Fruit fly (Drosophila melanogaster) whole organism, embryonic: Measurements from ENCODE around the gene CG8892.

Source experiments
- Blimp-1 ChIP-seq: fragments of 200-800 bp; sonication (Bioruptor generic); optimal IDR thresholded peaks from 3 replicates; lab custom pipeline; 2018; ENCODE audit warnings: missing biosample characterization, missing genetic modification characterization, mild to moderate bottlenecking, moderate library complexity, missing genetic modification reagents
- CG10274 ChIP-seq: fragments of 200-800 bp; sonication (Bioruptor generic); optimal IDR thresholded peaks from 3 replicates; lab custom pipeline; 2017; ENCODE audit warnings: missing biosample characterization, mild to moderate bottlenecking, missing genetic modification characterization
- CG10431 ChIP-seq: fragments of 200-800 bp; sonication (Bioruptor generic); optimal IDR thresholded peaks from 3 replicates; lab custom pipeline; 2018; ENCODE audit warnings: missing biosample characterization, mild to moderate bottlenecking, missing genetic modification characterization
- CG11456 ChIP-seq: fragments of 200-800 bp; sonication (Bioruptor generic); IDR thresholded peaks from 3 replicates; pipeline ENCODE4 v1.3.6; 2022; ENCODE audit warnings: missing biosample characterization, missing genetic modification characterization
- CG11723 ChIP-seq: fragments of 200-800 bp; sonication (Bioruptor generic); optimal IDR thresholded peaks from 2 replicates; lab custom pipeline; 2017; ENCODE audit warnings: missing biosample characterization, mild to moderate bottlenecking, missing genetic modification characterization
- CG13424 ChIP-seq: fragments of 200-800 bp; sonication (Bioruptor generic); optimal IDR thresholded peaks from 2 replicates; lab custom pipeline; 2019; ENCODE audit warnings: missing biosample characterization, mild to moderate bottlenecking, missing genetic modification characterization, moderate library complexity
- CG14667 ChIP-seq: fragments of 200-800 bp; sonication (Bioruptor generic); IDR thresholded peaks from 2 replicates; pipeline ENCODE4 v1.3.6; 2022; ENCODE audit warnings: missing biosample characterization, missing genetic modification characterization
- CG17802 ChIP-seq: fragments of 200-800 bp; sonication (Bioruptor generic); optimal IDR thresholded peaks from 2 replicates; lab custom pipeline; 2018; ENCODE audit warnings: missing biosample characterization, mild to moderate bottlenecking, missing genetic modification characterization, moderate library complexity
- CG18764 ChIP-seq: fragments of 200-800 bp; sonication (Bioruptor generic); optimal IDR thresholded peaks from 3 replicates; lab custom pipeline; 2016; ENCODE audit warnings: missing biosample characterization, missing genetic modification characterization
- CG2199 ChIP-seq: fragments of 200-800 bp; sonication (Bioruptor generic); IDR thresholded peaks from 3 replicates; pipeline ENCODE4 v1.3.6; 2022; ENCODE audit warnings: missing biosample characterization, missing genetic modification characterization
- CG31224 ChIP-seq: fragments of 200-800 bp; sonication (Bioruptor generic); IDR thresholded peaks from 2 replicates; pipeline ENCODE4 v1.3.6; 2022; ENCODE audit warnings: missing biosample characterization, missing genetic modification characterization
- CG31388 ChIP-seq: fragments of 200-800 bp; sonication (Bioruptor generic); optimal IDR thresholded peaks from 2 replicates; lab custom pipeline; 2016; ENCODE audit warnings: missing biosample characterization, missing genetic modification characterization
- CG42726 ChIP-seq: fragments of 200-800 bp; sonication (Bioruptor generic); IDR thresholded peaks from 2 replicates; pipeline ENCODE4 v1.3.6; 2022; ENCODE audit warnings: missing biosample characterization, missing genetic modification characterization; ENCODE audit not compliant: partially characterized antibody
- CG4424 ChIP-seq: fragments of 200-800 bp; sonication (Bioruptor generic); optimal IDR thresholded peaks from 3 replicates; lab custom pipeline; 2016; ENCODE audit warnings: missing biosample characterization, missing genetic modification characterization
- CG4854 ChIP-seq: fragments of 200-800 bp; sonication (Bioruptor generic); optimal IDR thresholded peaks from 2 replicates; lab custom pipeline; 2016; ENCODE audit warnings: missing biosample characterization, missing genetic modification characterization, inconsistent platforms
- CG6813 ChIP-seq: fragments of 200-800 bp; sonication (Bioruptor generic); optimal IDR thresholded peaks from 2 replicates; lab custom pipeline; 2017; ENCODE audit warnings: missing biosample characterization, missing genetic modification characterization, mild to moderate bottlenecking, moderate library complexity, missing genetic modification reagents
- CG8765 ChIP-seq: fragments of 200-800 bp; sonication (Bioruptor generic); IDR thresholded peaks from 2 replicates; pipeline ENCODE4 v1.3.6; 2022; ENCODE audit warnings: missing biosample characterization, missing genetic modification characterization
- CG9437 ChIP-seq: fragments of 200-800 bp; sonication (Bioruptor generic); optimal IDR thresholded peaks from 2 replicates; lab custom pipeline; 2018; ENCODE audit warnings: missing biosample characterization, mild to moderate bottlenecking, missing genetic modification characterization
- CG9609 ChIP-seq: fragments of 200-800 bp; sonication (Bioruptor generic); optimal IDR thresholded peaks from 3 replicates; lab custom pipeline; 2016; ENCODE audit warnings: missing biosample characterization, missing genetic modification characterization
- CG9797 ChIP-seq: fragments of 200-800 bp; sonication (Bioruptor generic); optimal IDR thresholded peaks from 3 replicates; lab custom pipeline; 2018; ENCODE audit warnings: missing biosample characterization, mild to moderate bottlenecking, missing genetic modification characterization
- Dip2 ChIP-seq: fragments of 200-800 bp; sonication (Bioruptor generic); IDR thresholded peaks from 2 replicates; pipeline ENCODE4 v1.3.6; 2022; ENCODE audit warnings: missing biosample characterization, missing genetic modification characterization
- E2f2 ChIP-seq: fragments of 200-800 bp; sonication (Bioruptor generic); IDR thresholded peaks from 2 replicates; pipeline ENCODE4 v1.3.6; 2022; ENCODE audit warnings: missing biosample characterization, missing genetic modification characterization
- Fer3 ChIP-seq: fragments of 200-800 bp; sonication (Bioruptor generic); optimal IDR thresholded peaks from 2 replicates; lab custom pipeline; 2018; ENCODE audit warnings: missing biosample characterization, mild to moderate bottlenecking, missing genetic modification characterization, moderate library complexity
- Hand ChIP-seq: fragments of 200-800 bp; sonication (Bioruptor generic); optimal IDR thresholded peaks from 2 replicates; lab custom pipeline; 2017; ENCODE audit warnings: mild to moderate bottlenecking, missing biosample characterization, missing genetic modification reagents, missing genetic modification characterization
- Hr51 ChIP-seq, 2 experiments: fragments of 200-800 bp; sonication (Bioruptor generic); optimal IDR thresholded peaks; 2 replicates in 1 of 2; 3 replicates in 1 of 2; lab custom pipeline; 2016 to 2018; ENCODE audit warnings: missing biosample characterization in 2 of 2, missing genetic modification characterization in 2 of 2, mild to moderate bottlenecking in 1 of 2, moderate library complexity in 1 of 2
- MBD-R2 ChIP-seq: fragments of 200-800 bp; sonication (Bioruptor generic); IDR thresholded peaks from 2 replicates; pipeline ENCODE4 v1.3.6; 2022; ENCODE audit warnings: missing biosample characterization, missing genetic modification characterization
- Max ChIP-seq: fragments of 200-800 bp; sonication (Bioruptor generic); optimal IDR thresholded peaks from 2 replicates; lab custom pipeline; 2016; ENCODE audit warnings: missing biosample characterization, mild to moderate bottlenecking, missing genetic modification characterization
- Nf-YC ChIP-seq: fragments of 200-800 bp; optimal IDR thresholded peaks from 3 replicates; lab custom pipeline; 2019; ENCODE audit warnings: missing biosample characterization, mild to moderate bottlenecking, missing genetic modification characterization, moderate library complexity
- PHDP ChIP-seq: fragments of 200-800 bp; sonication (Bioruptor generic); optimal IDR thresholded peaks from 3 replicates; lab custom pipeline; 2018; ENCODE audit warnings: missing biosample characterization, mild to moderate bottlenecking, missing genetic modification characterization, moderate library complexity
- Side ChIP-seq: fragments of 200-800 bp; sonication (Bioruptor generic); optimal IDR thresholded peaks from 2 replicates; lab custom pipeline; 2016; ENCODE audit warnings: missing biosample characterization, missing genetic modification characterization
- Sry-δ ChIP-seq: fragments of 200-800 bp; sonication (Bioruptor generic); optimal IDR thresholded peaks from 2 replicates; lab custom pipeline; 2016; ENCODE audit warnings: missing biosample characterization, missing genetic modification characterization
- Stat92E ChIP-seq, 3 experiments: fragments of >200 bp in 2 of 3; fragments of 200-800 bp in 1 of 3; sonication (Bioruptor generic) in 1 of 3; optimal IDR thresholded peaks; 2 replicates each; lab custom pipeline; 2017 to 2019; ENCODE audit warnings: missing biosample characterization in 3 of 3, missing genetic modification characterization in 3 of 3, mild to moderate bottlenecking in 1 of 3, moderate library complexity in 1 of 3
- Taf1 ChIP-seq: fragments of 200-800 bp; sonication (Bioruptor generic); IDR thresholded peaks from 2 replicates; pipeline ENCODE4 v1.3.6; 2022; ENCODE audit warnings: missing biosample characterization, missing genetic modification characterization
- YL-1 ChIP-seq: fragments of 200-800 bp; sonication (Bioruptor generic); optimal IDR thresholded peaks from 3 replicates; lab custom pipeline; 2017; ENCODE audit warnings: missing biosample characterization, mild to moderate bottlenecking, missing genetic modification characterization
- cg ChIP-seq: fragments of 200-800 bp; sonication (Bioruptor generic); optimal IDR thresholded peaks from 3 replicates; lab custom pipeline; 2019; ENCODE audit warnings: missing biosample characterization, mild to moderate bottlenecking, missing genetic modification characterization, moderate library complexity
- dan ChIP-seq: fragments of 200-800 bp; sonication (Bioruptor generic); IDR thresholded peaks from 2 replicates; pipeline ENCODE4 v1.3.6; 2022; ENCODE audit warnings: missing biosample characterization, missing genetic modification characterization
- dmrt99B ChIP-seq: fragments of 200-800 bp; sonication (Bioruptor generic); optimal IDR thresholded peaks from 2 replicates; lab custom pipeline; 2018; ENCODE audit warnings: missing biosample characterization, mild to moderate bottlenecking, missing genetic modification characterization, moderate library complexity
- grau ChIP-seq: fragments of 200-800 bp; optimal IDR thresholded peaks from 3 replicates; lab custom pipeline; 2019; ENCODE audit warnings: missing biosample characterization, mild to moderate bottlenecking, missing genetic modification characterization, moderate library complexity
- hb ChIP-seq: fragments of 200-800 bp; sonication (Bioruptor generic); IDR thresholded peaks from 3 replicates; pipeline ENCODE4 v1.3.6; 2022; ENCODE audit warnings: missing biosample characterization, missing genetic modification characterization; ENCODE audit not compliant: partially characterized antibody
- kay ChIP-seq: fragments of 200-800 bp; sonication (Bioruptor generic); optimal IDR thresholded peaks from 2 replicates; lab custom pipeline; 2016; ENCODE audit warnings: missing biosample characterization, missing genetic modification characterization
- luna ChIP-seq: fragments of 200-800 bp; sonication (Bioruptor generic); optimal IDR thresholded peaks from 2 replicates; lab custom pipeline; 2016; ENCODE audit warnings: missing biosample characterization, missing genetic modification characterization
- nerfin-2 ChIP-seq: fragments of 200-800 bp; sonication (Bioruptor generic); IDR thresholded peaks from 2 replicates; pipeline ENCODE4 v1.3.6; 2022; ENCODE audit warnings: missing biosample characterization, missing genetic modification characterization; ENCODE audit not compliant: partially characterized antibody
- nom ChIP-seq: fragments of 200-800 bp; sonication (Bioruptor generic); optimal IDR thresholded peaks from 2 replicates; lab custom pipeline; 2017; ENCODE audit warnings: missing biosample characterization, missing genetic modification characterization, mild to moderate bottlenecking, moderate library complexity, missing genetic modification reagents
- otp ChIP-seq: fragments of 200-800 bp; sonication (Bioruptor generic); IDR thresholded peaks from 3 replicates; pipeline ENCODE4, ENCODE4 v1.3.6; 2022; ENCODE audit warnings: missing biosample characterization, missing genetic modification characterization
- row ChIP-seq: fragments of 200-800 bp; sonication (Bioruptor generic); IDR thresholded peaks from 3 replicates; pipeline ENCODE4 v1.3.6; 2022; ENCODE audit warnings: missing biosample characterization, missing genetic modification characterization
- run ChIP-seq: fragments of 200-800 bp; sonication (Bioruptor generic); optimal IDR thresholded peaks from 3 replicates; lab custom pipeline; 2018; ENCODE audit warnings: missing biosample characterization, mild to moderate bottlenecking, missing genetic modification characterization
- sima ChIP-seq: fragments of 200-800 bp; sonication (Bioruptor generic); optimal IDR thresholded peaks from 2 replicates; lab custom pipeline; 2016; ENCODE audit warnings: missing biosample characterization, missing genetic modification characterization
- slbo ChIP-seq: fragments of 200-800 bp; sonication (Bioruptor generic); IDR thresholded peaks from 2 replicates; pipeline ENCODE4 v1.3.6; 2022; ENCODE audit warnings: missing biosample characterization, missing genetic modification characterization
- sug ChIP-seq: fragments of 200-800 bp; optimal IDR thresholded peaks from 2 replicates; lab custom pipeline; 2019; ENCODE audit warnings: missing biosample characterization, mild to moderate bottlenecking, missing genetic modification characterization, moderate library complexity

The CG8892 gene

DNA sequence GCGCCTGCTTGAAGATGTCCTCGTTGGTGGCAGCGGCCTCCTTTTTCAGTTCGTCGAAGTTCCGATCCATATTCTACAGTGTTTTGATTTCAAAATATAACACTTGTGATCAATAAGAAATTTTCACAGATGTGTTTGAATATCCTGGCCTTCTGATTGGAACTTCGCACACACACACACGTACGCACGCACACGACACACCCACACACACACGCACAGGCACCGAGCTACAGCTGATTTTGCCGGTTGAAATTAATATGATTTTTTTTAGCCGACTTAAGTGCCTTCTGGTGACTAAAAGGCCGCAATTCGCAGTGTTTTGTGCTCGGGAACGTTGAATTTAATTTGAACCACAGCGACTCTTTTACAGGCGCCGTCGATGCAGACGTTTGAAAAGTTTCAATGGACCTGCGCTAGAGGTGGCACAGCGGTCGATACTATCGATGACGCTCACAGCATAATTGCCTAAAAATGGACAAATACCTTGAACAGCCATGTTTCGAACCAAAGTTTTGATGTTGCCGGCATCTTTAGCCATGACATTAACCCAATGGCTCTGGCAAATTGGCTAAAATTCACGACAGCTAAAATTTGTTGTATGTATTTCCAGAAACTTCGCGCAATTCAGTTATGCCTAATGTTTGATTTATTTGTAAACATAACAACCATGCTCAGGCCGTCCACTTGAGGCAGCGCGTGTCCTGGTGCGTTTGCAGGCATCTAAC is 28.1 kb upstream of the CG8892 start, which contains the start of gene Rtnl1 (continued):
- no peak for TF ChIP-seq otp (GFP tag; lab: Robert Waterston, UW)
- TF ChIP-seq CG31388 (GFP tag; lab: Kevin White, UChicago), result no peak
- peak; percentile 37 for TF ChIP-seq grau (tag; lab: Kevin White, UChicago)
- peak; percentile 28 for TF ChIP-seq CG13424 (tag; lab: Kevin White, UChicago)
- TF ChIP-seq Dip2 (GFP tag; lab: Robert Waterston, UW), result no peak
- no peak for TF ChIP-seq Taf1 (GFP tag; lab: Robert Waterston, UW)
- TF ChIP-seq nom (GFP tag; lab: Kevin White, UChicago), result peak; percentile 30
- no peak for TF ChIP-seq CG11456 (GFP tag; lab: Robert Waterston, UW)
- no peak for TF ChIP-seq CG11723
- peak; percentile 63 for TF ChIP-seq sug
- no peak for TF ChIP-seq PHDP (tag; lab: Kevin White, UChicago)
- peak; percentile 72 for TF ChIP-seq YL-1 (GFP tag; lab: Kevin White, UChicago)
- TF ChIP-seq Fer3 (tag; lab: Kevin White, UChicago), result no peak
- no peak for TF ChIP-seq Hand (GFP tag; lab: Kevin White, UChicago)
- TF ChIP-seq Sry-δ (GFP tag; lab: Kevin White, UChicago), result peak; percentile 100
- TF ChIP-seq nerfin-2 (GFP tag; lab: Robert Waterston, UW), result peak; percentile 42; the same call in 1 of the 2 replicates
- TF ChIP-seq dmrt99B (tag; lab: Kevin White, UChicago), result no peak
- peak; percentile 3 to 15 for TF ChIP-seq Hr51 (GFP tag; optimal IDR thresholded peaks at IDR 0.05; lab: Kevin White, UChicago)
- TF ChIP-seq slbo, result peak; percentile 51; the same call in 1 of the 2 replicates
- TF ChIP-seq CG18764 (GFP tag; lab: Kevin White, UChicago), result no peak
- no peak for TF ChIP-seq CG10274
- TF ChIP-seq CG31224 (GFP tag; lab: Robert Waterston, UW), result no peak
- peak; percentile 80 for TF ChIP-seq MBD-R2 (GFP tag; lab: Robert Waterston, UW)
- TF ChIP-seq CG4854 (GFP tag; lab: Kevin White, UChicago), result peak; percentile 2
- TF ChIP-seq CG42726 (GFP tag; lab: Robert Waterston, UW), result peak; percentile 95
- no peak for TF ChIP-seq dan (GFP tag; lab: Robert Waterston, UW)
- no peak for TF ChIP-seq Blimp-1 (GFP tag; lab: Kevin White, UChicago)
- peak; percentile 93 for TF ChIP-seq E2f2 (GFP tag; lab: Robert Waterston, UW)
- peak; percentile 45 for TF ChIP-seq luna (GFP tag; lab: Kevin White, UChicago)
- TF ChIP-seq run (tag; lab: Kevin White, UChicago), result no peak
- TF ChIP-seq CG10431 (GFP tag; lab: Kevin White, UChicago), result no peak
- TF ChIP-seq CG9609 (GFP tag; lab: Kevin White, UChicago), result peak; percentile 40
- no peak; the same call in 1 of the 2 replicates for TF ChIP-seq CG8765
- TF ChIP-seq CG2199, result no peak
- no peak for TF ChIP-seq kay (GFP tag; lab: Kevin White, UChicago)
- TF ChIP-seq CG17802 (tag; lab: Kevin White, UChicago), result no peak
- TF ChIP-seq Max (GFP tag; lab: Kevin White, UChicago), result no peak
- TF ChIP-seq CG6813 (GFP tag; lab: Kevin White, UChicago), result no peak
- TF ChIP-seq Nf-YC (tag; lab: Kevin White, UChicago), result peak; percentile 65
- peak; percentile 80 for TF ChIP-seq CG9797 (GFP tag; lab: Kevin White, UChicago)
- no peak for TF ChIP-seq sima (GFP tag; lab: Kevin White, UChicago)
- TF ChIP-seq Stat92E (GFP tag; optimal IDR thresholded peaks at IDR 0.05; lab: Kevin White, UChicago), result no peak
- peak; percentile 79 for TF ChIP-seq hb (GFP tag; lab: Robert Waterston, UW)
- peak; percentile 3 for TF ChIP-seq Side (GFP tag; lab: Kevin White, UChicago)
- peak; percentile 57 for TF ChIP-seq row (GFP tag; lab: Robert Waterston, UW)
- TF ChIP-seq CG4424 (GFP tag; lab: Kevin White, UChicago), result peak; percentile 24
- peak; percentile 95 for TF ChIP-seq cg (GFP tag; lab: Kevin White, UChicago)
- TF ChIP-seq CG9437 (GFP tag; lab: Kevin White, UChicago), result no peak
- no peak for TF ChIP-seq CG14667 (GFP tag; lab: Robert Waterston, UW)
